Fruit fly (Drosophila melanogaster) Kc167 (cell line): ENCODE data around the gene BtbVII.

ENCODE experiments used
- Myc ChIP-seq: fragments of >200 bp; optimal IDR thresholded peaks from 2 replicates; lab custom pipeline; 2017; ENCODE audit warnings: missing external identifiers
- Sin3A ChIP-seq: fragments of >200 bp; optimal IDR thresholded peaks from 2 replicates; lab custom pipeline; 2018; ENCODE audit warnings: missing external identifiers
- h ChIP-seq: fragments of >200 bp; optimal IDR thresholded peaks from 3 replicates; lab custom pipeline; 2018; ENCODE audit warnings: missing external identifiers
- insv ChIP-seq: fragments of >200 bp; optimal IDR thresholded peaks from 3 replicates; lab custom pipeline; 2018; ENCODE audit warnings: missing external identifiers
- psq ChIP-seq: fragments of >200 bp; optimal IDR thresholded peaks from 2 replicates; lab custom pipeline; 2017; ENCODE audit warnings: missing external identifiers
- ttk ChIP-seq: sonication (Bioruptor generic); optimal IDR thresholded peaks from 2 replicates; lab custom pipeline; 2017; ENCODE audit warnings: missing external identifiers

The BtbVII gene

DNA sequence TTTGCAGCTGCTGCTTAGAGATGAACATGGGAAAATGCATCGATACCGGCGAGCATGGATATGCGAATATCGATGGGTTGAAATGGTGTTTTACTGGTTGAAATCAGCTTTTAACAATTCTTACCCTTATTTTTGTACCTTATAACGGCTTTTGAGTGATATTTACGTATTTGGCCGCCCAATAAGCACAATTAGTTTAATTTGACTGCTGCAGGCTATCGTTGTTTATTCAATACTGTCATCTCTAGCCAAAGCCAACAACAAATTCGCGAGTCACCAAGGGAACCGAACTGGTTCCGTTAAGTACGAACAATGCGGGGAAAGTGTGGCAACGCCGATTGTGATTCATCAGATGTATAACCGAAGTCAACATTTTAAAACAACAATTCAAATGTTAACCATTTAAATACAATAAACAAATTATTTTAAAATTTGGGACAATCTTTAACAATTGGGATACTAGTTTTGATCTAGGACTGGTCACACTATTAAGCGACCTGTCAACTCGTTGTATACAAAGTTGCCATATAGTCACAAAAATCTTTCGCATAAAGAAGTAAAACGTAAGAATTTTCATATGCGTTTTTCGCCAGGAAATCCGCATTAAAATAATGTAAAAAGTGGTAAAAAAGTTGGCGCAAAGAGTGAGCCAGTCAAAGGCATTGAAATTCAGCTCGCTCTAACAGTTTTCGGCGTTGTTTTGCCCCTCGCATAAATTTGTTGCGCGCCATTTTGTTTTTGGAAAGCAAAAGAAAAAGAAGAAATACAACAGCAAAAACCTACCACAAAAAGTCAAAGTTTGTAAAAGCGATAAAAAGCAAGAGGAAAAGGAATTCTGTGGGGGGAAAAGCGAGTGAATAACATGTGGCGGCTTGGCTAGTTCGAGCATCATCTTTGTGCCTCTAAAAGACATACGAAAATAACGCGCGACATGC is at the start of gene BtbVII, which contains the start of gene Usp5:
BtbVII (plus strand) TSS at position 522 of the 935 bp plus-strand sequence.
Usp5 (minus strand) TSS at position 234 of the 935 bp plus-strand sequence.
- TF ChIP-seq ttk (lab: Kevin White, UChicago) (no peak), psq (no peak), h (no peak), Myc (lab: Kevin White, UChicago) (no peak), insv (no peak), Sin3A (lab: Kevin White, UChicago) (no peak)

DNA sequence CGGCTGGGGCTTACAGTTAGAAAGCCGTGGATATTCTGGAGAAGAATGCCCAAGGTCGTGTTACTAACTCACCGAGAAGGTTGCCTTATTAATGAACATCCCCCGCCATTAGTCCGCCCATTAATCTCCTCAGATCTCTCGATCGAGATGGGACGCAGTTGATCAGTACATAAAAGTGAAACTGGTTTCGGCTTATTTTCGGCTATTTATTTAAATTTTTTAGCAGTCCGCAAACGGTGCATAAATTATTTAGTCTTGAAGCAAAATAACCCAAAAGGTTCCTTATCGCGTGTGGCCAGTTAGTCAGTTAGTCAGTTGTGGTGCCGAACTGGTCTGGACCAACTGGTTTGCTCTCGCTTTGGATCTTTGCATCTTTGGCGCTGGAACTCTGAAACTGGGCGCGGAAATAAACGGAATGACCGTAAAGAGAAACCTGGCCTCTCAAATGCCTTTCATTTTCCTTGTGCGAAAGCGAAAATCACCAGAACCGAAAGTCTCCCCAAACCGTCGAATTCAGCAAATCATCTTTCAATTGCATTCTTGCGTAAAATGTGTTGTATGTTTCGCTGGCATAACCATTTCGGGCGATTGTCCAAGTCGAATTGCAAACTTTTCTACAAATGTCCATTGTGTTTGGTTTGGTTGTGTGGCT is 49.5 kb upstream of the BtbVII start:
- no peak for TF ChIP-seq Myc (lab: Kevin White, UChicago)
- no peak for TF ChIP-seq h
- TF ChIP-seq Sin3A (lab: Kevin White, UChicago): no peak
- no peak for TF ChIP-seq insv
- TF ChIP-seq ttk (lab: Kevin White, UChicago): no peak

DNA sequence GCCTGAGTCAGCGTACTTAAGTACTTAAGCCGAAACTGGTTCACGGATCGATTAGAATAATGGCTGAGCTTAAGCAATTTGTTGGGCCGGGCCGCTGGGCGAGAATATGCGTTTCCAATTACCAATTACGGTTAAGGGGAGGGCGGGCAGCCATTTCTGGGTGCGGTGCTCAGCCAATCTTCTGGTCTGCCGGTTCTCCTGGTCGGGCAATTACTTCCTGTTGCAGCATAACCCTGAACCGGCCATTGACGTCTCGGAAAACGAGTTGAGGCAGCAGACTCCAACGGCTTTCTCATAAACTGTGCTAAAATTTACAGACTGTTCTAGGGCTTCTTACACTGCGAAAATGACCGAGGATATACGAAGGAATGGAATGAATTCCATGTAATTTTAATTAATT is 47.3 kb upstream of the BtbVII start:
- TF ChIP-seq psq (no peak), Myc (lab: Kevin White, UChicago) (no peak), insv (no peak), h (no peak), ttk (lab: Kevin White, UChicago) (no peak), Sin3A (lab: Kevin White, UChicago) (no peak)

DNA sequence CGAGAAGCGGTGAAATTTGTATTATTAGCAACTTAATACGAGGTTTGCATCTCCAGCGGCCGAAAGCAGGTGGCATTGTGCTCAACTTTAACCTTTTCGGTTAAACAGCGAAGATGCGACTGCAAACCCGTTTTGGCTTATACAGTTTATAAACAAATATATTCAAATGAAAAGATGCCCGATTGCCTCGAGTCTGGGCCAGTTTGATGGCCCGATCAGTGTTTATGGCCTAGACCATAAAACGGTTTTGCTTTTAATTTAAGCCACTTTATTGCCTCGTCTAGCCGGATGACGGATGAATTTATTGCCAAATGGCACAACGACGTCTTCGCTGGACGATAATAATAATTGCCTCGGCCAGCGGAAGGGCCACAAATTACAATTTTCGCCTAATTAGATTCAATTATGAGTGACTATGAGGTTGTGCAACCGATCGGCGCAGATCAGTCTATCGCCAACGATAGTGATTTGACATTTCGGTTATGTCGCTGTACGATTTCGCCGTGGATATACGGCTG is 45.9 kb upstream of the BtbVII start:
- TF ChIP-seq h (no peak), Sin3A (lab: Kevin White, UChicago) (no peak), ttk (lab: Kevin White, UChicago) (no peak)

DNA sequence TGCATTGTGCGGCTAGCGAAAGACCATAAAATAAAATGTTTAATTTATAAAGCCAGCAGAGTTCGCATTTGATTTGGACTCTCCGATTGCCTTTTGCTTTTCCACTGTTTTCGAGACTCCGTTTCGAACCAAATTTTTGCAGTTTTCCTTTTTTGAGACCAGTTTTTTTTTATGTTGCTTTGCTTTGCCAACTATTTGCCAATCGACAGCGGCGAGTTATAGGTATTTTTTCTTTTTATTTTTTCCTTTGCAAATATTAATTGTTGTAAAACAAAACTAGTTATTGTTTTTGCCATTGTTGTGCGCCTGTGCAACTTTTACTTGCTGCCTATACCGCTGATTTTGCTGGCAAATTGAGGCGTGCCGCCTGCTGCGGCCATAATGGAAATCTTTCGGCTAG is 42.9 kb upstream of the BtbVII start:
- no peak for TF ChIP-seq ttk (lab: Kevin White, UChicago)
- no peak for TF ChIP-seq Myc (lab: Kevin White, UChicago)
- no peak for TF ChIP-seq Sin3A (lab: Kevin White, UChicago)
- no peak for TF ChIP-seq h
- TF ChIP-seq insv: no peak
- TF ChIP-seq psq: no peak

DNA sequence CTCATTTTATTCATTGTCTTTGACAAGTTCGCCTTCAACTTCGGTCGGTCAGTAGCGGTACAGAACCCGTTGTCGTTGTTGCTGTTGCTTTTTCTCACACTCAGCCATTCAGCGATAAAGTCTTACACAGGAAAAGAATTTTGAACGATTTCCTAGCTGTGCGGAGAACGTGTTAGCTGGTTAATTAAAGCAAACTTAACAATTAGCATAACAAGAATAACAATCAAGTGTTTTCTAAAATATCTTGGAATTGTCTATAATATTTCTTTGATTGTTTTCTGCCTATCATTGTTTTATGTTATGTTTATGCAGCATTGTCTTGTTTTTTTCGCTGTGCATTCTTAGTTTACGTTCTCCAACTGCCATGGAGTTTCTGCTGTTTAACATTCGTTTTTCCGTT is 42.3 kb upstream of the BtbVII start:
- TF ChIP-seq h (no peak), Myc (lab: Kevin White, UChicago) (no peak), Sin3A (lab: Kevin White, UChicago) (no peak)

DNA sequence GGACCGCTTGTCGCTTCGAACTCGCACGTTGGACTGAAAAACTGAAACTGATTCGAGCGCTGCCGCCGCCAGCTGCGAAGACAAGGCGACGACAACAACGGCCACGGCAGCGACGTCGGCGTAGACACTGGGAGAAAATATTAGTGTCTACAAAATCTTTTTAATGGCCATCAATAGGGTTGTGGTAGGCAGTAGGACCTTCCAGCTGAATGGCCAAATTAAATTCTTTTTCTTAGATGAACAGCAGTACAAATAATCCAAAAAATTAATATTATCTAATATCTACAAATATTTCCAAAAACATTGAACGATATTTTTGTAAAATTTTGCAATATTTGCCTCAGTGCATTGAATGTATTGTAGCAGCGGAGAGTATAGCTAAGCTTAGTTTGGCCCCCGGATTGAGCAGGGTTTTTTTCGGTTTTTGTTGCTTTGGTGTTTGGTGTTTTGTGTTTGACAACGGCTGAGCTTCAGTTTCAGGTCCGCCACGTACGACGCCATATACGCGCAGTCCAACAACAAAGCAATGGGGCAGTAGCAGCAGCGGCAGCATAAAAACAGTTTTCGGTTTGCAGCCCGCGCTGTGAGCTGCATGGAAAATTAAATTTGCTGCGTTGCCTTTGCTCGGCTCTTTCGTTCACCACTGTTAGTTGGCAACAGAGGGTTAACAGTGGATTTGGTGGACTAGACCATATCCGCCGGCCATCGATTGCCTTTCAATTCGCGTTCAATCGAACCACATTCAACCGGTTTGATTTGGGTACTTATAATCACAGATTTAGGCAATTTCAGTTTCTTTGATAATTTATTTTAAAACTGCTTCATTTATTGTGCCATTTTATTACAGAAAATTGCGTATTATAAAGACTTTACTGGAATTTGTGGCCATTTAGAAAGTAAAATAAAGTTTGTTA is 41.3 kb upstream of the BtbVII start, which contains the start of gene Cht7:
Cht7 (minus strand) TSS at position 51 of the 914 bp plus-strand sequence.
- TF ChIP-seq psq: no peak
- TF ChIP-seq ttk (lab: Kevin White, UChicago): no peak

DNA sequence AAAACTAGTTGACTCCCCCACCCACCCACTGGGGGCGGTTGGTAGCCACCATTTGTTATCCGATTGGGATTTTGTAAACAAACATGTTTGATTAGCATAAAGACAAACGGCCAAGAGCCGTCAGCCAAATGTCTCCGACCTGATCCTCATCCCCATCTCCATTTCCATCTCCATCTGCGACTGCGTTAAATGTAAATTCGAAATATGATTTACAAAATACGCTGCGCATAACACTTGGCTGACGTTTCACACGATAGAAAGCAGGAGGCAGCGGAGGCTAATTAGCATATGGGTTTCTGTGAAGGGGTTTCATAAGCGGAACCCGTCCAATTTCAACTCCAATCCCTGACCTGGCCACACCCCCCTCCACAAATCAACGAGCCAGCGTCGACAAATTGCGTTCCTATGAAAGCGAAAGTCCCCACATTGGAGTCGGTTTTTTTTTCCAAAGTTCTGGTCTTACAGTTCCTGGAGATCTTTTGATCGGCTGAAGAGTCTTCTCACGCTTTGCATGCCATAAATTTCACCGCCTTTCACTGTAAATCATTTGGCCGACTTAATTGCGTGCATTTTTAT is 40.3 kb upstream of the BtbVII start:
- TF ChIP-seq insv (no peak), ttk (lab: Kevin White, UChicago) (no peak), h (no peak), psq (no peak), Myc (lab: Kevin White, UChicago) (no peak), Sin3A (lab: Kevin White, UChicago) (no peak)

DNA sequence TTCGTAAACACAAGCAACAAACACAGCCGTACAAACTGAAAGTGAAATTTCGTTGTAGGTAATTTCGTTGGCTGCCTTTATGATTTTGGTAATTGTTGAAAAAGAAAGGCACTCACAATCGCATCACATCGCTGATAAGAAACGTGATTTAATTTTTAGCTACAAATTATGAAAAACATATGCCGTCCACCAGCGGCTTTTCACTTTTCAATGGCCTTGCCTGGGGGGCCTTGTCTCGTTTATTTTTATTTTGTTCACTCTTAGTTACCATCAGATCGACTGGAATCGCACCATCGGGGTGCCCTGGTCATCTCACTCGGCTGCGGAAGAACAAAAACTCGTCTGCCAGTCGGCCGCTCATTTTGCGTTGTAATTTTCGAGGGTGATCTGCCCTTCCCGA is 39.5 kb upstream of the BtbVII start:
- TF ChIP-seq insv: no peak
- TF ChIP-seq h: no peak
- no peak for TF ChIP-seq Sin3A (lab: Kevin White, UChicago)
- TF ChIP-seq ttk (lab: Kevin White, UChicago): no peak
- TF ChIP-seq psq: no peak

DNA sequence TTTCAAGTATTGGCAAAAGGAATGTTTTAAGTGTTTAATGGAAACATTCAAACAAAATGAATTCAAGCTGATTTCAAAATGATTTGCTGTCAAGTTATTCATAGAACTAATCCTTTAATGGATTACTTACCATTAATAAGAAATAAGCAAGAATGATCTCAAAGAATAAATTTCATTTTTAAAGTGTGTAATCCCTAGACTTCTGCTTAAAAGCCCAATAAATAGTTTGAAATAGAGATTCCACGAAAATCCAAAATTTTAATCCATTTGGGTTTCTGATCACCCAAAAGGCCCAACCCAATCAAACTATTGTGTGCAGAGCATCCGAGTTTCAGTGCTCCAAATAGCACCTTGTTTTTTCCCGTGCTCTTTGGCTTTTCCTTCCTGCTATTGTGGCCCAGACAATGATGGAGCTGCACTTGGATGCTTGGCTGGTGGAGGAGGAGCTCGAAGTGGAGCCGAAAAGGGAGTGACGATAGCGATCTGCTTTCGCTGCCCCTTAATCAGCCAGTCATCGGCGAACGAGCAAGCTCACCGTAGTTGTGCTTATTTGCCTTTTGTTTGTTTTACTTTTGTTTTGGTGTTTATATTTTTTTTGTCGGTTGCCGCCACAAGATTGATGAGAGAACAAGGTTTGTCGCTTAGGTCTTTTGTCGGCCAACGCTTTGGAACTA is 38.9 kb upstream of the BtbVII start:
- TF ChIP-seq Myc (lab: Kevin White, UChicago) (no peak), insv (no peak), psq (no peak), h (no peak), Sin3A (lab: Kevin White, UChicago) (no peak), ttk (lab: Kevin White, UChicago) (no peak)

DNA sequence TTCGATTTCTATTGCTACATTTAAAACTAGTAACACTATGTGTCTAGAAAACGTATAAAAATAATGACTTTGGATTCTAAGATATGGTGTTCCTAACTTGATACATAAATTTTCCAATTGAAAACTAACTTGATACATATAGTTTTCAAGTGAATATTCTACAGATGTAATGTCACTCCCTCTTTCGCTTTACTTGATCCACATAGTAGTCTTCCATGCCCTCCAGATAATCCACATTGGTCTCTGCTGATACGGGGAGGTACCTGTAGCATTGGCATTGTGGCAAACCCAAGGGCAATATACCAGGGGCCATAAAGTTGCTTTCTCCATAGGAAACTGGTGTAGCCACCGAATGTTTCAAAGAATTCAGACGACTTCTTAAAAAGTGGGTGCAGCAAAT is 37.3 kb upstream of the BtbVII start, which contains the start of gene CG45066:
CG45066 (minus strand) TSS at position 101 of the 400 bp plus-strand sequence.
- TF ChIP-seq Myc (lab: Kevin White, UChicago) (no peak), Sin3A (lab: Kevin White, UChicago) (no peak), insv (no peak), psq (no peak), h (no peak), ttk (lab: Kevin White, UChicago) (no peak)
